Fruit fly (Drosophila melanogaster): ENCODE results near the gene CG17283.
A peak's percentile ranks its signal among the peaks of the same experiment; 100 is the strongest.
"Not testable (repeated sequence)": the region's sequence is repeated elsewhere in the genome, so short reads cannot be mapped to it uniquely, and the experiment has no call there.

CG17283 gene

DNA sequence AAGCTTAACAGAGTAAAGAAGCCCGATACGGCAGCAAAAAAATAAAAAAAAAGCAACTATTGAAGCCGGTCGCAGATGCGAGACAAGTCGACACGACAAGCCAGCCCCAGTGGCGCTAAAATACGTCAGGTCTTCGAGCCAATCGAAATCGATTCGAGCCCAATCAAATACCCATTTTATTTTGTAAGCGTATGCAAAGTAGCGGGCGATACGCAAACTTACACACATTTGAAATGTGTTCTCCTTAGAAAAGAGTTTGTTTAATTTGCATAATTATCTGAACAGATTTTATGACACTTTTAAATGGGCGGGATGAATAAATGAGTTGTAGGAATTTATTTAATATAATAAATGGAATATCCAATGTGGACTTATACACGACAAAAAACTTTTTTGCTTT, 39.9 kb downstream of the CG17283 start:
- TF ChIP-seq CG10348 (GFP tag; IDR thresholded peaks at IDR 0.05) = no peak
- no peak for TF ChIP-seq CG14655 (GFP tag; optimal IDR thresholded peaks at IDR 0.05)
- no peak for TF ChIP-seq CG13204 (GFP tag; optimal IDR thresholded peaks at IDR 0.05)

DNA sequence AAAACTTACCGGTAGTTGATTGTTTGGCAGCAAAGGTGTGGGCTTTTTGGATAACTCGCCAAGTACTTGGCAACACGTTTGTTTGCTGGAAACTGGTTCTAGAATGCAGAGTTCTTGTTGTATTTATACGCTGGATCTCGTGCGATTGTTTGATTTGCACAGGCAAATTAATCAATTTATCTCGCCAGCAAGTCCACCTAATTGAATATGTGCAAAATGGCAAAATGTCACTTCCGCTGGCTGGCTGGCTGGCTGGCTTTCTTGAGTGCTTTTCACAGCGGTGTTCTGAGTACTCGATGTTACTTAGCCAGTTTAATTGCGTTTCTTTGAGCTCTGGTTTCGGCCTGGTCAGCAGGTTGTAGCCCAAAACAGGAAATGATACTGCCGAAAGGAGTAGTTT, 41.1 kb downstream of the CG17283 start, which contains the start of gene Eh:
Eh (minus strand) TSS at position 101 of the 400 bp plus-strand sequence.
- TF ChIP-seq CG32121 (GFP tag; IDR thresholded peaks at IDR 0.05) (no peak), CG34367 (tag; optimal IDR thresholded peaks at IDR 0.05) (no peak), gl (tag; optimal IDR thresholded peaks at IDR 0.05) (no peak), Pif1A (GFP tag; optimal IDR thresholded peaks at IDR 0.05) (no peak)

DNA sequence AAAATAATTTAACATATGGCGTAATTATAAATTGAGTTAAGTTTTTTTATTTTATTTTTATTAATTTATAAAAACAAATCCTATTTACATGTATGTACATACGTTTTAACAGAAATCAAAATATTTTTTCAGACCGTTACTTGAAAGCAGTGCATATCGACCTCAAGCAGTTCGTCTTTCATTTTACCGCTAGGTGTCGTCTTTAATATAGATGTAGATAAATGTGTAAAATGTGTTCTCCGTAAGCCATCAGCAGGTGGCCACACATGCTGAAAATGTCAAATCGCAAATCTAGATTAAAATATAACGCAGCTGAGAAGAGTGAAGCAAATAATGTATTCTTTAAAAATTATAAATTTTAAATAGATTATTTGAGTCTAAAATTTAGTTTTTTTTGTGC, 41.7 kb downstream of the CG17283 start:
- TF ChIP-seq Pif1A (GFP tag; optimal IDR thresholded peaks at IDR 0.05) = no peak
- TF ChIP-seq D1 (tag; optimal IDR thresholded peaks at IDR 0.05) = peak; percentile 86

DNA sequence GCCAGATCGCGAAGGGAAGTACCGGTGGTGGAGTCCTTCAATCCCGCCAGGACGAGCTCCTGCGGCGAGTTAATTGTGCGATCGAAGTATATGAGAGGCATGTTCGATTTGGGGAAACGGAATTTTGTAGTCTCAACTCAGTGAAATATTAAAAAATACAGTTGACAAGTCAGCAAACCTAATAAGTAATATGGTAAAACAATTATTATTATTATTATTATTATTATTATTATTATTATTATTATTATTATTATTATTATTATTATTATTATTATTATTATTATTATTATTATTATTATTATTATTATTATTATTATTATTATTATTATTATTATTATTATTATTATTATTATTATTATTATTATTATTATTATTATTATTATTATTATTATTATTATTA, 49.0 kb downstream of the CG17283 start, which contains the start of gene CG14330:
CG14330 (minus strand) TSS at position 101 of the 400 bp plus-strand sequence.
- TF ChIP-seq CG17806 (tag; optimal IDR thresholded peaks at IDR 0.05); rn (GFP tag; IDR thresholded peaks at IDR 0.05); CG32121 (GFP tag; IDR thresholded peaks at IDR 0.05): not testable (repeated sequence)

Measured in whole organism, pupa.